Worm (Caenorhabditis elegans): ENCODE results near the gene R07A4.2.

ce11 chrX:10770988-10771496 lies 24.8 kb upstream of the R07A4.2 start:
- TF ChIP-seq ref-1 (GFP tag; conservative IDR thresholded peaks at IDR 0.05) (no peak), tab-1 (GFP tag; IDR thresholded peaks at IDR 0.05) (no peak), ztf-29 (GFP tag; IDR thresholded peaks at IDR 0.05) (no peak), cog-1 (tag; optimal IDR thresholded peaks at IDR 0.05) (no peak), med-1 (GFP tag; optimal IDR thresholded peaks at IDR 0.05; ENCODE audit: insufficient read depth) (no peak)

All from whole organism, midembryonic.